Fruit fly (Drosophila melanogaster): ENCODE data around the gene REPTOR.

The REPTOR gene

DNA sequence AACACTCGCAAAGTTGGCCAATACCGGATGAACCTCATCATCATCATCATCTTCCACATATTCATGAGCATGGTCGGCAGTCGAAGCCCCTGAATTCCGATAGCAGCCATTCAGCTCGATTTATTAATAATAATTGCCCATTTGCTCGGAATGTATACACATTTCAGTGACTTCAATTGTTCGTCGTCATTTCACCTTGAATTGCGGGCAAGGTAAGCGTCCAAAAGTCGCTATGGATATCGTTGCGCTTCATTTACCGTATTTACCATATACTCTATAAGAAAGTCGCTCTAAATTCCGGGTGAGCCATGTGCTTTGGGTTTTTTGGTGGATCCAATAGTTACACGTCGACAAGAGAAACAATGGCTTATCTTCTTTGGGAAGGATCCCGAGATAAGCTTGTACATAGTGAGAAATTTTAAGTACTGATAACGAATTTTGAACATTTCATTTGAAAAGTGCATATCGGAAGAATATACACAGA, 43.4 kb upstream of the REPTOR start (continued):
- TF ChIP-seq CG4424 (GFP tag; optimal IDR thresholded peaks at IDR 0.05) (peak; percentile 37), maf-S (GFP tag; optimal IDR thresholded peaks at IDR 0.05) (peak; percentile 53), CG8924 (tag; optimal IDR thresholded peaks at IDR 0.05) (peak; percentile 24), CG9437 (GFP tag; optimal IDR thresholded peaks at IDR 0.05) (peak; percentile 45), tgo (GFP tag; IDR thresholded peaks at IDR 0.05) (0 out of 3 replicates have a peak, but pooled peaks have one; percentile 31), CG15696 (tag; optimal IDR thresholded peaks at IDR 0.05) (peak; percentile 2), br (optimal IDR thresholded peaks at IDR 0.05) (no peak), Max (GFP tag; optimal IDR thresholded peaks at IDR 0.05) (peak; percentile 2), CG3995 (GFP tag; optimal IDR thresholded peaks at IDR 0.05) (no peak), Dip3 (GFP tag; optimal IDR thresholded peaks at IDR 0.05) (peak; percentile 4), her (GFP tag; optimal IDR thresholded peaks at IDR 0.05) (peak; percentile 9), CG8281 (tag; optimal IDR thresholded peaks at IDR 0.05) (peak; percentile 5), Ptx1 (GFP tag; IDR thresholded peaks at IDR 0.05) (peak; percentile 70), prd (optimal IDR thresholded peaks at IDR 0.05) (no peak), prd (GFP tag; IDR thresholded peaks at IDR 0.05) (peak; percentile 31; the same call in 1 of the 3 replicates), sd (tag; optimal IDR thresholded peaks at IDR 0.05) (peak; percentile 87), CG12744 (GFP tag; optimal IDR thresholded peaks at IDR 0.05) (peak; percentile 3), tin (GFP tag; optimal IDR thresholded peaks at IDR 0.05) (peak; percentile 15), dati (GFP tag; IDR thresholded peaks at IDR 0.05) (0 out of 2 replicates have a peak, but pooled peaks have one; percentile 7), HHEX (GFP tag; optimal IDR thresholded peaks at IDR 0.05) (peak; percentile 50), CG11093 (GFP tag; IDR thresholded peaks at IDR 0.05) (0 out of 3 replicates have a peak, but pooled peaks have one; percentile 14), cg (GFP tag; optimal IDR thresholded peaks at IDR 0.05) (peak; percentile 53), CG3281 (GFP tag; optimal IDR thresholded peaks at IDR 0.05) (peak; percentile 42), bowl (GFP tag; IDR thresholded peaks at IDR 0.05) (0 out of 2 replicates have a peak, but pooled peaks have one; percentile 19), fru (optimal IDR thresholded peaks at IDR 0.05) (no peak), CG10321 (GFP tag; IDR thresholded peaks at IDR 0.05) (no peak), Opbp (GFP tag; IDR thresholded peaks at IDR 0.05; ENCODE audit: partially characterized antibody) (no peak), Pdp1 (GFP tag; optimal IDR thresholded peaks at IDR 0.05) (peak in 1 of 2 experiments; percentile 32), bcd (GFP tag; optimal IDR thresholded peaks at IDR 0.05) (peak; percentile 18), lab (GFP tag; optimal IDR thresholded peaks at IDR 0.05) (peak; percentile 61), tap (tag; optimal IDR thresholded peaks at IDR 0.05) (no peak), CG8290 (GFP tag; optimal IDR thresholded peaks at IDR 0.05) (no peak), CG8290 (tag; optimal IDR thresholded peaks at IDR 0.05) (peak in 1 of 2 experiments; percentile 14), CG3847 (GFP tag; IDR thresholded peaks at IDR 0.05) (peak; percentile 26; the same call in 1 of the 2 replicates), CG1647 (GFP tag; optimal IDR thresholded peaks at IDR 0.05) (peak; percentile 3), lmd (GFP tag; IDR thresholded peaks at IDR 0.05) (peak; percentile 28; the same call in 1 of the 2 replicates), az2 (GFP tag; optimal IDR thresholded peaks at IDR 0.05) (peak; percentile 7), zfh2 (GFP tag; optimal IDR thresholded peaks at IDR 0.05) (peak; percentile 46), pho (GFP tag; optimal IDR thresholded peaks at IDR 0.05) (peak; percentile 18), pan (optimal IDR thresholded peaks at IDR 0.05) (no peak), pan (GFP tag; optimal IDR thresholded peaks at IDR 0.05 in 1 of 2, IDR thresholded peaks at IDR 0.05 in 1 of 2) (peak in 1 of 2 experiments; percentile 67), Six4 (GFP tag; optimal IDR thresholded peaks at IDR 0.05) (peak; percentile 6), CTCF (GFP tag; optimal IDR thresholded peaks at IDR 0.05) (no peak), kay (GFP tag; optimal IDR thresholded peaks at IDR 0.05) (no peak), lov (optimal IDR thresholded peaks at IDR 0.05) (no peak), lov (GFP tag; IDR thresholded peaks at IDR 0.05) (no peak), CG10209 (GFP tag; optimal IDR thresholded peaks at IDR 0.05) (peak; percentile 18), sim (GFP tag; IDR thresholded peaks at IDR 0.05) (no peak), chif (GFP tag; optimal IDR thresholded peaks at IDR 0.05) (peak in 1 of 2 experiments; percentile 12), CG15479 (GFP tag; optimal IDR thresholded peaks at IDR 0.05) (no peak), CG4360 (GFP tag; IDR thresholded peaks at IDR 0.05) (no peak), gro (GFP tag; optimal IDR thresholded peaks at IDR 0.05) (no peak), CG3838 (GFP tag; optimal IDR thresholded peaks at IDR 0.05) (no peak)
